Fruit fly (Drosophila melanogaster) whole organism, pupa: Measurements from ENCODE around the gene bt.

ENCODE experiments used
- CG10348 ChIP-seq: fragments of 200-800 bp; sonication (Bioruptor generic); IDR thresholded peaks from 2 replicates; pipeline ENCODE4 v1.3.6; 2022; ENCODE audit warnings: missing biosample characterization, missing genetic modification characterization
- CG12605 ChIP-seq: fragments of 200-800 bp; sonication (Bioruptor generic); IDR thresholded peaks from 2 replicates; pipeline ENCODE4 v1.3.6; 2022; ENCODE audit warnings: missing biosample characterization, missing genetic modification characterization
- CG13204 ChIP-seq: fragments of 200-800 bp; sonication (Bioruptor generic); optimal IDR thresholded peaks from 2 replicates; lab custom pipeline; 2018; ENCODE audit warnings: missing biosample characterization, mild to moderate bottlenecking, missing genetic modification characterization, moderate library complexity
- CG14655 ChIP-seq: fragments of 200-800 bp; sonication (Bioruptor generic); optimal IDR thresholded peaks from 3 replicates; lab custom pipeline; 2017; ENCODE audit warnings: mild to moderate bottlenecking, missing biosample characterization, missing genetic modification reagents, missing genetic modification characterization
- CG15710 ChIP-seq: fragments of 200-800 bp; sonication (Bioruptor generic); optimal IDR thresholded peaks from 2 replicates; lab custom pipeline; 2018; ENCODE audit warnings: missing biosample characterization, mild to moderate bottlenecking, missing genetic modification characterization, moderate library complexity
- CG17806 ChIP-seq: fragments of 200-800 bp; sonication (Bioruptor generic); optimal IDR thresholded peaks from 2 replicates; lab custom pipeline; 2018; ENCODE audit warnings: missing biosample characterization, mild to moderate bottlenecking, missing genetic modification characterization, moderate library complexity
- CG32121 ChIP-seq: fragments of 200-800 bp; sonication (Bioruptor generic); IDR thresholded peaks from 2 replicates; pipeline ENCODE4 v1.3.6; 2022; ENCODE audit warnings: missing biosample characterization, missing genetic modification characterization
- CG34367 ChIP-seq: fragments of 200-800 bp; sonication (Bioruptor generic); optimal IDR thresholded peaks from 2 replicates; lab custom pipeline; 2018; ENCODE audit warnings: missing biosample characterization, mild to moderate bottlenecking, missing genetic modification characterization
- CG4496 ChIP-seq: fragments of 200-800 bp; sonication (Bioruptor generic); IDR thresholded peaks from 3 replicates; pipeline ENCODE4 v1.3.6; 2022; ENCODE audit warnings: missing biosample characterization, missing genetic modification characterization
- CG8159 ChIP-seq: fragments of 200-800 bp; sonication (Bioruptor generic); optimal IDR thresholded peaks from 3 replicates; lab custom pipeline; 2018; ENCODE audit warnings: missing biosample characterization, mild to moderate bottlenecking, missing genetic modification characterization, moderate library complexity
- CG8301 ChIP-seq: fragments of 200-800 bp; sonication (Bioruptor generic); optimal IDR thresholded peaks from 2 replicates; lab custom pipeline; 2018; ENCODE audit warnings: missing biosample characterization, mild to moderate bottlenecking, missing genetic modification characterization
- CG9948 ChIP-seq: fragments of 200-800 bp; sonication (Bioruptor generic); optimal IDR thresholded peaks from 2 replicates; lab custom pipeline; 2018; ENCODE audit warnings: missing biosample characterization, mild to moderate bottlenecking, missing genetic modification characterization, moderate library complexity
- D1 ChIP-seq: fragments of 200-800 bp; sonication (Bioruptor generic); optimal IDR thresholded peaks from 2 replicates; lab custom pipeline; 2018; ENCODE audit warnings: missing biosample characterization, mild to moderate bottlenecking, missing genetic modification characterization, moderate library complexity
- EcR ChIP-seq: fragments of 200-800 bp; sonication (Bioruptor generic); optimal IDR thresholded peaks from 3 replicates; lab custom pipeline; 2019; ENCODE audit warnings: missing biosample characterization, missing genetic modification characterization, mild to moderate bottlenecking, moderate library complexity, missing genetic modification reagents
- Ets98B ChIP-seq: fragments of 200-800 bp; sonication (Bioruptor generic); IDR thresholded peaks from 2 replicates; pipeline ENCODE4 v1.3.6; 2022; ENCODE audit warnings: missing biosample characterization, missing genetic modification characterization
- Pif1B ChIP-seq: fragments of 200-800 bp; sonication (Bioruptor generic); optimal IDR thresholded peaks from 3 replicates; lab custom pipeline; 2016; ENCODE audit warnings: missing biosample characterization, missing genetic modification characterization
- Snoo ChIP-seq: fragments of 200-800 bp; sonication (Bioruptor generic); optimal IDR thresholded peaks from 3 replicates; lab custom pipeline; 2017; ENCODE audit warnings: missing biosample characterization, mild to moderate bottlenecking, missing genetic modification characterization, inconsistent platforms
- fd96Ca ChIP-seq: fragments of 200-800 bp; sonication (Bioruptor generic); IDR thresholded peaks from 3 replicates; pipeline ENCODE4 v1.3.6; 2022; ENCODE audit warnings: missing biosample characterization, missing genetic modification characterization
- gl ChIP-seq: fragments of 200-800 bp; sonication (Bioruptor generic); optimal IDR thresholded peaks from 2 replicates; lab custom pipeline; 2018; ENCODE audit warnings: missing biosample characterization, mild to moderate bottlenecking, missing genetic modification characterization
- rn ChIP-seq: fragments of 200-800 bp; sonication (Bioruptor generic); IDR thresholded peaks from 2 replicates; pipeline ENCODE4 v1.3.6; 2022; ENCODE audit warnings: missing biosample characterization, missing genetic modification characterization

The bt gene

DNA sequence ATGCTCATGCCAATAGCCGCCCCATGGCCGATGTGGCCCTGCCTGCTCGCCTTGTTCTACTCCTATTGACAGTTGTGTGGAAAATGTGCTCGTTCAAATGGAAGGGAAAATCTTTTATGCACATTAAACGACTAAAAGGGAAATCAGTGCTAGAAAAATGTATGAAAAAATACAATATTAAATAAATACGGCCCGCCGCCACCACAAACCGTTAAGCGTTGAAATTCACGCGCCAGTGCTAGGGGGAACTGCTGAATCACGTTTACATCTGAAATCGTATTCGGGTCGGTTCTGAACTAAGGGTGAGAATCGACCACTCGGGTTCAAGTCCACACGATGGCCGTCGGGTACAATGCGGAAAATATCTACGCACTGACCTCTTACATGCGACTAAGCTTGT is 11.3 kb upstream of the bt start:
- TF ChIP-seq Pif1B (GFP tag; lab: Kevin White, UChicago) (no peak), CG4496 (GFP tag; lab: Robert Waterston, UW) (no peak), CG17806 (tag; lab: Kevin White, UChicago) (no peak), CG12605 (GFP tag; lab: Robert Waterston, UW) (no peak), D1 (tag; lab: Kevin White, UChicago) (no peak), CG9948 (tag; lab: Kevin White, UChicago) (no peak), Ets98B (GFP tag; lab: Robert Waterston, UW) (no peak), fd96Ca (GFP tag; lab: Robert Waterston, UW) (no peak), CG34367 (tag; lab: Kevin White, UChicago) (no peak), CG13204 (GFP tag; lab: Kevin White, UChicago) (no peak), Snoo (tag; lab: Kevin White, UChicago) (no peak), rn (no peak), CG15710 (no peak), CG8159 (no peak), CG14655 (GFP tag; lab: Kevin White, UChicago) (no peak)
- TF ChIP-seq, all 21 proteins: peak for 0

DNA sequence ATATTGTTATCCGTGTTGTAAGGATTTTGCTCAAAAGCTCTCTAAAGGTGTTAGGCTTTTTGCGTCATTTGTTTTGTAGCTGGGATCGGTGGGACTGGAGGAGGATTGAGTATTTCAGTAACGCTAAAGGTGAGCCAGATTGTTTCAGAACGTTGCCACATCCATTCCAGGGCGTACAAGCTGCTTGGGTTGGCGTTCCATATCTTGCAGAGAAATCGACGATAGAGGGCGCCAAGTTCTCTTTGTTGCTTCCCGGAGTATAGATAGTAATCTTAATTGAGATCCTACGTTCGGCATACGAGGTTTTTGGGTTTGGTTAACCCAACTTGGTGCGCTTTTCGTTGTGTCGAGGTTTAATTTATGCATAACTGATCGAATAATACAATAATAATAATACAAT is 5.6 kb upstream of the bt start:
- no peak for TF ChIP-seq Pif1B (GFP tag; lab: Kevin White, UChicago)
- no peak for TF ChIP-seq CG4496 (GFP tag; lab: Robert Waterston, UW)
- TF ChIP-seq CG12605 (GFP tag; lab: Robert Waterston, UW) = no peak
- TF ChIP-seq Ets98B (GFP tag; lab: Robert Waterston, UW) = no peak
- TF ChIP-seq gl (tag; lab: Kevin White, UChicago) = no peak
- TF ChIP-seq CG15710 = no peak
- TF ChIP-seq EcR = no peak
- TF ChIP-seq CG10348 (GFP tag; lab: Robert Waterston, UW) = no peak
- no peak for TF ChIP-seq CG8301 (tag; lab: Kevin White, UChicago)
- TF ChIP-seq CG17806 (tag; lab: Kevin White, UChicago) = no peak
- no peak for TF ChIP-seq CG8159
- TF ChIP-seq D1 (tag; lab: Kevin White, UChicago) = no peak
- no peak for TF ChIP-seq CG34367 (tag; lab: Kevin White, UChicago)
- TF ChIP-seq Snoo (tag; lab: Kevin White, UChicago) = no peak
- no peak for TF ChIP-seq rn
- TF ChIP-seq CG14655 (GFP tag; lab: Kevin White, UChicago) = no peak
- no peak for TF ChIP-seq fd96Ca (GFP tag; lab: Robert Waterston, UW)
- no peak for TF ChIP-seq CG32121 (GFP tag; lab: Robert Waterston, UW)

DNA sequence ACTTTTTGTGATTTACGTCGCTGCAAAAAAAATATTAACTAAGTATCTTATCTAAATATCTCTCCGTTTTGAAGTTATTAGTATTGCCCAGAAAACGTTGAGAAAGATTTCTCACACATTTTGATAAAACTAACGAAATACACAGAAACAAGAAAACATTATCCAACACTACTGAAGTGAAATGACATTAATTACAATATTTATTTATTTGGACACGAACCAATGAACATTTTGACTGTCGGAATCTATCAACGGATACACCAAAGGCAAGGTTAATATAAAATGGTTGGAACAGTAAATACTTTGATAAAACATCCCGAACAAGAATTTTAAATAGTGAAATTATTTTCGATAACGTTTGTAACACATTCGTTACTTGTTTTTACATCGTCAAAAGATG is 2.4 kb upstream of the bt start:
- TF ChIP-seq EcR = no peak
- TF ChIP-seq CG34367 (tag; lab: Kevin White, UChicago) = no peak
- TF ChIP-seq Ets98B (GFP tag; lab: Robert Waterston, UW) = no peak
- TF ChIP-seq CG14655 (GFP tag; lab: Kevin White, UChicago) = no peak
- no peak for TF ChIP-seq CG17806 (tag; lab: Kevin White, UChicago)
- no peak for TF ChIP-seq Snoo (tag; lab: Kevin White, UChicago)
- no peak for TF ChIP-seq D1 (tag; lab: Kevin White, UChicago)

DNA sequence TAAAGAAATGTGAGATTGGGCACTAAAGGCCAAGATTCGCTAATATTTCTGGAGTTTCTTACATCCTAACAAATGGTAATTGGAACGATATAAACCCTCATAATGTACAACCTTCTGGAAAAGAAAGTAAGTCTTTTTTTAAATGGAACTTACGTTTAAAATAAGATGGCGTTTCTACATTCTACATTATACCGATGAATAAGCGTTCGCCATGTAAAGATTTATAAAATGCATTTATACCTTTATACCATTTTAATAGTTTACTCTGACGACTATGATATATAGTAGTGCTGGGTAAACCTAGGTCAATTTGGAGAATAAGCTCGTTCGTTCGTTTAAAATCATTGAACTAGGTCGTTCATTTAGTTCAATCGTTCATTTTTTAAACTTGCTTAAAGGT is 1.9 kb upstream of the bt start:
- TF ChIP-seq EcR (no peak), CG17806 (tag; lab: Kevin White, UChicago) (no peak), CG32121 (GFP tag; lab: Robert Waterston, UW) (no peak), CG13204 (GFP tag; lab: Kevin White, UChicago) (no peak), CG15710 (no peak), rn (no peak), CG4496 (GFP tag; lab: Robert Waterston, UW) (no peak)

DNA sequence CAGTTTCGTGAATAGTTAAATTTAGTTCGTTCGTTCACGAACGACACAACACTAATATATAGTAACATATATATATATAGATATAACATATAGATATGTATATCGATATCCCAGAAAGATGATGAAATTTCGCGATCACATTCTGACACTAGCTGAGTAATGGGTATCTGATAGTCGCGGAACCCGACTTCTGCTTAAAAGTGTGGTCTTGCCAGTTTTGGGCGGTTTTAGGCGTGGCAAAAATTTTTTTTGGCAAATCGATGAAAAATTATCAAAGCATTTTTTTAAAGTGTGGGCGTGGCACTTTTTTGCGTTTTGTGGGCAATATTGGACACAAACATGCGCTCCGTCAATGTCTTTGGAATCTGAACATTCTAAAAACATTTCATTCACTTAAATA is 1.3 kb upstream of the bt start:
- no peak for TF ChIP-seq CG15710
- TF ChIP-seq CG9948 (tag; lab: Kevin White, UChicago) = no peak

DNA sequence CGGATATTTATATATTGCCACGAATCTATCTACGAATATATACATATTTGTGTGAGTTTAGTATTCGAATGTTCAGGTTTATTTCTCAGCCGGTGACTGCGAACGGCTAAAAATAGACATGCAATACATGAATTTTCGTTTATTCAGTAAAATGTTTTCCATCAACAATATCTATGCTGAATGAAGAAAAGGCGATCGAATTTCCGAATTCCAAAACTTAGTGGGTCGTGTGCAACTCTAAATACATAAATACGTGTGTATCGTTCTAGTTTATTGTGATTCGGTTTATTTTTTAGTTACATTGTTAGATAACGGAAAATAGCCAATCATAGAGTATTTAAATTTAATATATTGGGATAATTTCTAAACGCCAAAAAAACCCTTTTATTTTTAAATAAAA is 885 bp downstream of the bt start:
- no peak for TF ChIP-seq CG4496 (GFP tag; lab: Robert Waterston, UW)
- TF ChIP-seq Ets98B (GFP tag; lab: Robert Waterston, UW) = no peak
- no peak for TF ChIP-seq CG15710

DNA sequence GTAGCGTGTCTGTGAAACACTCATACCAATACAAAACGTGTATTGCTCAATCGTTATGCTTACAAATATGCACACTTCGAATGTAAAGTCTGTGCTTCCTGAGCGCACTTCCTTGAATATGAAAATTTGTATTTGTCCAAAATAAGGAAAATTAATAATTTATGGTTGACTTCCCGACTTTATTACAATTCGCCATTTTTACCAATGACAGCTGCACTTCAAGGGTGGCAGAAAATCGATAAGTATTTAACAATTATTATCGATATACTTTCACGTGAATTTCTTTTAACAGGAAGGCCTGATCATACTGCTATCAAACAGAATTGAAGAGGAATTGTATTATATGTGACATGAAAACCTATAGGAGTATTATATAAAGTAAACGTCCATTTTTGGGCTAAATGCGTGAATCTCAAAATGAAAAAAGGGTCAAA is 63.2 kb downstream of the bt start:
- peak; percentile 14 for TF ChIP-seq Snoo (tag; lab: Kevin White, UChicago)
- TF ChIP-seq fd96Ca (GFP tag; lab: Robert Waterston, UW) = no peak
- no peak for TF ChIP-seq gl (tag; lab: Kevin White, UChicago)

DNA sequence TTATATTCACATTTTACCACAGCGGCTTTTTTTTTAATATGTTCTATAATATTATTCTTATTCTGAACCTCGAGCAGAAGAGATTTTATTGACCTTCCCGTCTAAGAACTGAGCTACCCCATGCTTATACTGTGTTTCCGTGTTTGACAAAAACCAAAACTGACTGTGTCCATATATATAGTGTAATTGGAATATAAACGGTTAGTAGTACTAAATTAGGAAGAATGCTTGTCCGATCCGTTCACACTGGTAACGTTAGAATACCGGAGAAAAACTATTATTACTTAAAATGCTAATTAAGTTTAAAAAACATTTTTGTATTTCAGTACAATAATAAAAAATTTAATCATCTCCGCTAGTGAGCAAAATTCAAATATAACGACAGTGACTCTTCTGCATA is 64.2 kb downstream of the bt start:
- no peak for TF ChIP-seq CG4496 (GFP tag; lab: Robert Waterston, UW)
- no peak for TF ChIP-seq CG13204 (GFP tag; lab: Kevin White, UChicago)
- TF ChIP-seq rn = no peak
- TF ChIP-seq CG12605 (GFP tag; lab: Robert Waterston, UW) = no peak
- no peak for TF ChIP-seq CG8159
- no peak for TF ChIP-seq CG8301 (tag; lab: Kevin White, UChicago)
- no peak for TF ChIP-seq Pif1B (GFP tag; lab: Kevin White, UChicago)
- TF ChIP-seq D1 (tag; lab: Kevin White, UChicago) = peak; percentile 29
